Fruit fly (Drosophila melanogaster) whole organism, embryonic: ENCODE data around the gene CG10467.
A peak's percentile ranks its signal among the peaks of the same experiment; 100 is the strongest.

Experiments
- ATbp ChIP-seq: fragments of 200-800 bp; sonication (Bioruptor generic); optimal IDR thresholded peaks from 2 replicates; lab custom pipeline; 2017; ENCODE audit warnings: missing biosample characterization, mild to moderate bottlenecking, missing genetic modification characterization, missing genetic modification reagents
- Adf1 ChIP-seq: fragments of 200-800 bp; sonication (Bioruptor generic); IDR thresholded peaks from 2 replicates; pipeline ENCODE4 v1.3.6; 2022; ENCODE audit warnings: missing biosample characterization, missing genetic modification characterization
- CG12236 ChIP-seq: fragments of 200-800 bp; sonication (Bioruptor generic); optimal IDR thresholded peaks from 2 replicates; lab custom pipeline; 2016; ENCODE audit warnings: missing biosample characterization, missing genetic modification characterization
- CG12769 ChIP-seq: fragments of 200-800 bp; sonication (Bioruptor generic); optimal IDR thresholded peaks from 2 replicates; lab custom pipeline; 2019; ENCODE audit warnings: missing biosample characterization, mild to moderate bottlenecking, missing genetic modification characterization, moderate library complexity
- CG13775 ChIP-seq: fragments of 200-800 bp; sonication (Bioruptor generic); optimal IDR thresholded peaks from 3 replicates; lab custom pipeline; 2017; ENCODE audit warnings: missing biosample characterization, mild to moderate bottlenecking, missing genetic modification characterization
- CG13894 ChIP-seq: fragments of 200-800 bp; sonication (Bioruptor generic); optimal IDR thresholded peaks from 3 replicates; lab custom pipeline; 2018; ENCODE audit warnings: missing biosample characterization, mild to moderate bottlenecking, missing genetic modification characterization, moderate library complexity
- CG14441 ChIP-seq: fragments of 200-800 bp; sonication (Bioruptor generic); IDR thresholded peaks from 2 replicates; pipeline ENCODE4 v1.3.6; 2022; ENCODE audit warnings: missing biosample characterization, missing genetic modification characterization
- CG1602 ChIP-seq: fragments of 200-800 bp; sonication (Bioruptor generic); optimal IDR thresholded peaks from 3 replicates; lab custom pipeline; 2016; ENCODE audit warnings: missing biosample characterization, missing genetic modification characterization
- CG1647 ChIP-seq: fragments of 200-800 bp; sonication (Bioruptor generic); optimal IDR thresholded peaks from 3 replicates; lab custom pipeline; 2016; ENCODE audit warnings: missing biosample characterization, missing genetic modification characterization
- CG17359 ChIP-seq: fragments of 200-800 bp; sonication (Bioruptor generic); optimal IDR thresholded peaks from 3 replicates; lab custom pipeline; 2018; ENCODE audit warnings: missing biosample characterization, mild to moderate bottlenecking, missing genetic modification characterization, moderate library complexity
- CG30020 ChIP-seq: fragments of 200-800 bp; optimal IDR thresholded peaks from 2 replicates; lab custom pipeline; 2019; ENCODE audit warnings: missing biosample characterization, mild to moderate bottlenecking, missing genetic modification characterization, moderate library complexity
- CG3847 ChIP-seq: fragments of 200-800 bp; sonication (Bioruptor generic); IDR thresholded peaks from 2 replicates; pipeline ENCODE4 v1.3.6; 2022; ENCODE audit warnings: missing biosample characterization, missing genetic modification characterization
- CG4282 ChIP-seq: fragments of 200-800 bp; sonication (Bioruptor generic); optimal IDR thresholded peaks from 2 replicates; lab custom pipeline; 2016; ENCODE audit warnings: missing biosample characterization, missing genetic modification characterization
- CG4424 ChIP-seq: fragments of 200-800 bp; sonication (Bioruptor generic); optimal IDR thresholded peaks from 3 replicates; lab custom pipeline; 2016; ENCODE audit warnings: missing biosample characterization, missing genetic modification characterization
- CG6683 ChIP-seq: fragments of 200-800 bp; sonication (Bioruptor generic); optimal IDR thresholded peaks from 2 replicates; lab custom pipeline; 2017; ENCODE audit warnings: missing biosample characterization, mild to moderate bottlenecking, missing genetic modification characterization, missing genetic modification reagents
- D ChIP-seq, 2 experiments: fragments of 200-800 bp in 1 of 2; fragments of >200 bp in 1 of 2; sonication (Bioruptor generic) in 1 of 2; optimal IDR thresholded peaks; 2 replicates in 1 of 2; 3 replicates in 1 of 2; lab custom pipeline; 2017; ENCODE audit warnings: mild to moderate bottlenecking in 1 of 2, missing biosample characterization in 1 of 2, missing genetic modification characterization in 1 of 2, missing genetic modification reagents in 1 of 2
- Dbx ChIP-seq: fragments of 200-800 bp; sonication (Bioruptor generic); IDR thresholded peaks from 3 replicates; pipeline ENCODE4 v1.3.6; 2022; ENCODE audit warnings: missing biosample characterization, missing genetic modification characterization
- Deaf1 ChIP-seq: fragments of 200-800 bp; optimal IDR thresholded peaks from 3 replicates; lab custom pipeline; 2019; ENCODE audit warnings: missing biosample characterization, mild to moderate bottlenecking, missing genetic modification characterization, moderate library complexity
- HmgZ ChIP-seq: fragments of 200-800 bp; sonication (Bioruptor generic); optimal IDR thresholded peaks from 2 replicates; lab custom pipeline; 2018; ENCODE audit warnings: missing biosample characterization, mild to moderate bottlenecking, missing genetic modification characterization
- Hmx ChIP-seq: fragments of 200-800 bp; sonication (Bioruptor generic); optimal IDR thresholded peaks from 2 replicates; lab custom pipeline; 2016; ENCODE audit warnings: missing biosample characterization, missing genetic modification characterization
- Hr78 ChIP-seq, 2 experiments: fragments of 200-800 bp in 1 of 2; fragments of >200 bp in 1 of 2; sonication (Bioruptor generic) in 1 of 2; optimal IDR thresholded peaks; 2 replicates each; lab custom pipeline; 2017 to 2019; ENCODE audit warnings: missing biosample characterization in 2 of 2, missing genetic modification characterization in 2 of 2, mild to moderate bottlenecking in 1 of 2, moderate library complexity in 1 of 2
- Hsf ChIP-seq: fragments of 200-800 bp; sonication (Bioruptor generic); optimal IDR thresholded peaks from 3 replicates; lab custom pipeline; 2016; ENCODE audit warnings: missing biosample characterization, missing genetic modification characterization
- Max ChIP-seq: fragments of 200-800 bp; sonication (Bioruptor generic); optimal IDR thresholded peaks from 2 replicates; lab custom pipeline; 2016; ENCODE audit warnings: missing biosample characterization, mild to moderate bottlenecking, missing genetic modification characterization
- PHDP ChIP-seq: fragments of 200-800 bp; sonication (Bioruptor generic); optimal IDR thresholded peaks from 3 replicates; lab custom pipeline; 2018; ENCODE audit warnings: missing biosample characterization, mild to moderate bottlenecking, missing genetic modification characterization, moderate library complexity
- Rfx ChIP-seq: fragments of 200-800 bp; sonication (Bioruptor generic); IDR thresholded peaks from 2 replicates; pipeline ENCODE4 v1.3.6; 2022; ENCODE audit warnings: missing biosample characterization, missing genetic modification characterization
- Usf ChIP-seq: fragments of 200-800 bp; sonication (Bioruptor generic); optimal IDR thresholded peaks from 2 replicates; lab custom pipeline; 2017; ENCODE audit warnings: missing genotype, missing biosample characterization, missing genetic modification characterization
- ab ChIP-seq: fragments of 200-800 bp; sonication (Bioruptor generic); optimal IDR thresholded peaks from 2 replicates; lab custom pipeline; 2016; ENCODE audit warnings: missing biosample characterization, missing genetic modification characterization
- abd-A ChIP-seq: fragments of 200-800 bp; sonication (Bioruptor generic); optimal IDR thresholded peaks from 3 replicates; lab custom pipeline; 2019; ENCODE audit warnings: missing biosample characterization, mild to moderate bottlenecking, missing genetic modification characterization, moderate library complexity
- amos ChIP-seq: fragments of 200-800 bp; sonication (Bioruptor generic); IDR thresholded peaks from 2 replicates; pipeline ENCODE4 v1.3.6; 2022; ENCODE audit warnings: missing biosample characterization, missing genetic modification characterization; ENCODE audit not compliant: partially characterized antibody
- ash1 ChIP-seq: fragments of 200-800 bp; sonication (Bioruptor generic); optimal IDR thresholded peaks from 2 replicates; lab custom pipeline; 2018; ENCODE audit warnings: missing biosample characterization, mild to moderate bottlenecking, missing genetic modification characterization
- az2 ChIP-seq: fragments of 200-800 bp; sonication (Bioruptor generic); optimal IDR thresholded peaks from 3 replicates; lab custom pipeline; 2016; ENCODE audit warnings: missing biosample characterization, missing genetic modification characterization
- chinmo ChIP-seq: fragments of 200-800 bp; sonication (Bioruptor generic); IDR thresholded peaks from 4 replicates; pipeline ENCODE4 v1.3.6; 2022; ENCODE audit warnings: missing biosample characterization, missing genetic modification characterization; ENCODE audit not compliant: partially characterized antibody
- dmrt99B ChIP-seq: fragments of 200-800 bp; sonication (Bioruptor generic); optimal IDR thresholded peaks from 2 replicates; lab custom pipeline; 2018; ENCODE audit warnings: missing biosample characterization, mild to moderate bottlenecking, missing genetic modification characterization, moderate library complexity
- gsb-n ChIP-seq: fragments of 200-800 bp; sonication (Bioruptor generic); optimal IDR thresholded peaks from 3 replicates; lab custom pipeline; 2018; ENCODE audit warnings: missing biosample characterization, mild to moderate bottlenecking, missing genetic modification characterization
- lbe ChIP-seq: fragments of 200-800 bp; sonication (Bioruptor generic); optimal IDR thresholded peaks from 2 replicates; lab custom pipeline; 2016; ENCODE audit warnings: missing biosample characterization, mild to moderate bottlenecking, missing genetic modification characterization
- odd ChIP-seq: fragments of 200-800 bp; sonication (Bioruptor generic); optimal IDR thresholded peaks from 2 replicates; lab custom pipeline; 2017; ENCODE audit warnings: missing biosample characterization, mild to moderate bottlenecking, missing genetic modification characterization
- pzg ChIP-seq: fragments of 200-800 bp; sonication (Bioruptor generic); optimal IDR thresholded peaks from 3 replicates; lab custom pipeline; 2018; ENCODE audit warnings: missing biosample characterization, mild to moderate bottlenecking, missing genetic modification characterization, moderate library complexity
- sd ChIP-seq: fragments of 200-800 bp; sonication (Bioruptor generic); optimal IDR thresholded peaks from 3 replicates; lab custom pipeline; 2018; ENCODE audit warnings: missing biosample characterization, mild to moderate bottlenecking, missing genetic modification characterization, moderate library complexity
- tio ChIP-seq: fragments of 200-800 bp; sonication (Bioruptor generic); optimal IDR thresholded peaks from 2 replicates; lab custom pipeline; 2017; ENCODE audit warnings: missing biosample characterization, missing genetic modification characterization, inconsistent platforms
- twi ChIP-seq: fragments of 200-800 bp; optimal IDR thresholded peaks from 2 replicates; lab custom pipeline; 2019; ENCODE audit warnings: missing biosample characterization, mild to moderate bottlenecking, missing genetic modification characterization, moderate library complexity
- unpg ChIP-seq: fragments of 200-800 bp; sonication (Bioruptor generic); optimal IDR thresholded peaks from 3 replicates; lab custom pipeline; 2018; ENCODE audit warnings: missing biosample characterization, mild to moderate bottlenecking, missing genetic modification characterization, moderate library complexity

The CG10467 gene

dm6 chr3L:6138018-6138417 lies 43.5 kb upstream of the CG10467 start, which contains the start of gene Lcp65Ae:
Gene Lcp65Ae (minus strand): TSS chr3L:6138118.
- no peak for TF ChIP-seq D (optimal IDR thresholded peaks at IDR 0.05; lab: Kevin White, UChicago)
- TF ChIP-seq D (GFP tag; optimal IDR thresholded peaks at IDR 0.05; lab: Kevin White, UChicago), result no peak
- no peak for TF ChIP-seq dmrt99B
- no peak for TF ChIP-seq Usf
- no peak for TF ChIP-seq CG30020 (tag; lab: Kevin White, UChicago)
- no peak for TF ChIP-seq unpg
- TF ChIP-seq tio, result no peak
- TF ChIP-seq CG3847 (GFP tag; lab: Robert Waterston, UW), result no peak
- TF ChIP-seq ab, result no peak
- no peak for TF ChIP-seq gsb-n (tag; lab: Kevin White, UChicago)
- TF ChIP-seq, all 482 proteins: peak for 0

dm6 chr3L:6136691-6137090 lies 42.1 kb upstream of the CG10467 start, which contains the start of gene Lcp65Af:
Gene Lcp65Af (minus strand): TSS chr3L:6136791.
- no peak for TF ChIP-seq ash1 (GFP tag; lab: Kevin White, UChicago)
- no peak for TF ChIP-seq Hmx (GFP tag; lab: Kevin White, UChicago)
- no peak for TF ChIP-seq CG17359 (tag; lab: Kevin White, UChicago)
- TF ChIP-seq odd (GFP tag; lab: Kevin White, UChicago), result no peak
- no peak for TF ChIP-seq pzg
- no peak for TF ChIP-seq CG4424 (GFP tag; lab: Kevin White, UChicago)
- no peak for TF ChIP-seq az2 (GFP tag; lab: Kevin White, UChicago)
- no peak for TF ChIP-seq lbe (GFP tag; lab: Kevin White, UChicago)
- no peak for TF ChIP-seq Adf1 (GFP tag; lab: Robert Waterston, UW)
- TF ChIP-seq twi (tag; lab: Kevin White, UChicago), result no peak
- TF ChIP-seq, all 482 proteins: peak for 0

DNA sequence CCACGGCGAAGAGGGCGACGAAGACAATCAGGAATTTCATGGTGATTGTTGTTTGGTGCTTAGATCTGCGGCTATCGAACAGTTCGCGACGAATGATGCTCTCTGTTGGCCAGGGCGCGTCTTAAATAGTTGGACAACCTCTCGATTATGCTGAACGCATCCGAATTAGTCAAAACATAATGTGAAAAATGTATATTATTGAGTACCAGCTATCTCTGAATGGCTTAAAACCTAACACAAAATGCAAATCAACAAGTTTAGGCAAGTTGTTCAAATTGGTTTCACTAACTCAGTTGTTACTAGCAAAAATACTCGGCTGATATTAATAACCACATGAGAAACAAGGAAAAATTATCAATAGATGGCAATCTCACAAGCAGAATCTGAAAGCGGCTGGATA lies 40.6 kb upstream of the CG10467 start, which contains the start of gene Lcp65Ag1:
TSS of gene Lcp65Ag1 (minus strand) at position 101 of the 400 bp plus-strand sequence.
- TF ChIP-seq CG4282, result no peak
- no peak for TF ChIP-seq CG13775 (GFP tag; lab: Kevin White, UChicago)
- no peak for TF ChIP-seq Dbx (GFP tag; lab: Robert Waterston, UW)
- no peak for TF ChIP-seq Deaf1
- TF ChIP-seq CG6683 (GFP tag; lab: Kevin White, UChicago), result no peak
- no peak for TF ChIP-seq Max (GFP tag; lab: Kevin White, UChicago)
- no peak for TF ChIP-seq CG1602 (GFP tag; lab: Kevin White, UChicago)
- TF ChIP-seq PHDP (tag; lab: Kevin White, UChicago), result no peak
- TF ChIP-seq CG1647 (GFP tag; lab: Kevin White, UChicago), result no peak
- no peak for TF ChIP-seq unpg
- TF ChIP-seq HmgZ (tag; lab: Kevin White, UChicago), result no peak
- no peak for TF ChIP-seq CG14441 (GFP tag; lab: Robert Waterston, UW)
- TF ChIP-seq CG12769 (tag; lab: Kevin White, UChicago), result no peak
- TF ChIP-seq Hr78 (GFP tag; optimal IDR thresholded peaks at IDR 0.05; lab: Kevin White, UChicago), result no peak
- TF ChIP-seq CG12236 (GFP tag; lab: Kevin White, UChicago), result no peak
- no peak for TF ChIP-seq ATbp
- no peak for TF ChIP-seq Hsf (GFP tag; lab: Kevin White, UChicago)

DNA sequence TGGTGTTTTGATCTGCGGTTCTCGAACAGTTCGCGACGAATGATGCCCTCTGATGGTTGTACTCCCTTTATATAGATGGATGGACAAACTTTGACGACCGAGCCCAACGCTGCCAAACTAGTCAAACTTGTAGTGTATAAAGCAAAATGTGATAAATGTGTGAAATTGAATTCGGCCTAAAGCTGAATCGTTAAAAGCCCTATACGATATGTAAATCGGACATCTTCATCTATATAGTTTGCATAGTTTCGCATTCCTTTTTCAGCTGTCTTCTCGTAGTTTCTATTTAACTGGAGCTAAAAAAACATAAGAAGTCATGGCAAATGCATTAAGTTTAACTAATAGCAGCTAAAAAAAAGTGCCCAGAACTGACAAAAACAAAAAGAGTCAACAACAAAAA lies 39.0 kb upstream of the CG10467 start, which contains the start of gene Lcp65Ag2:
TSS of gene Lcp65Ag2 (minus strand) at position 48 of the 400 bp plus-strand sequence.
- TF ChIP-seq CG13894 (tag; lab: Kevin White, UChicago) (peak; percentile 96), sd (tag; lab: Kevin White, UChicago) (peak; percentile 6), amos (GFP tag; lab: Robert Waterston, UW) (peak; percentile 8; the same call in 1 of the 2 replicates), abd-A (tag; lab: Kevin White, UChicago) (peak; percentile 18), Rfx (GFP tag; lab: Robert Waterston, UW) (no peak), chinmo (GFP tag; lab: Robert Waterston, UW) (0 out of 4 replicates have a peak, but pooled peaks have one; percentile 12)
